Worm (Caenorhabditis elegans) whole organism, L1 larva: Measurements from ENCODE around the gene K07E3.9.
"Not testable (repeated sequence)": the region's sequence is repeated elsewhere in the genome, so short reads cannot be mapped to it uniquely, and the experiment has no call there.

ENCODE experiments used
- C16A3.4 ChIP-seq: fragments of 150-350 bp; optimal IDR thresholded peaks from 2 replicates; lab custom pipeline; 2014; ENCODE audit warnings: missing biosample characterization, missing genetic modification characterization
- aly-2 ChIP-seq: fragments of 150-350 bp; optimal IDR thresholded peaks from 2 replicates; lab custom pipeline; 2014; ENCODE audit warnings: missing biosample characterization, missing genetic modification characterization
- ama-1 ChIP-seq: fragments of 150-350 bp; optimal IDR thresholded peaks from 2 replicates; lab custom pipeline; 2014
- ceh-63 ChIP-seq: fragments of 200-800 bp; sonication (Bioruptor generic); optimal IDR thresholded peaks from 2 replicates; lab custom pipeline; 2018; ENCODE audit warnings: mild to moderate bottlenecking, missing genetic modification characterization, missing compliant biosample characterization
- ceh-82 ChIP-seq, 3 experiments: fragments of 150-350 bp in 1 of 3; sonication (generic microtip) in 2 of 3; optimal IDR thresholded peaks; 2 replicates each; lab custom pipeline; 2014 to 2017; ENCODE audit warnings: missing biosample characterization in 3 of 3, missing genetic modification characterization in 3 of 3
- ceh-90 ChIP-seq: sonication (generic microtip); optimal IDR thresholded peaks from 2 replicates; lab custom pipeline; 2016; ENCODE audit warnings: missing genetic modification characterization, missing compliant biosample characterization
- efl-1 ChIP-seq, 4 experiments: fragments of 150-350 bp; optimal IDR thresholded peaks in 3 of 4; peaks in 1 of 4; 1 replicate in 1 of 4; 2 replicates in 3 of 4; lab custom pipeline; 2014; ENCODE audit warnings: missing biosample characterization in 2 of 4, missing genetic modification characterization in 2 of 4, missing genetic modification reagents in 2 of 4
- elt-2 ChIP-seq: sonication (generic microtip); optimal IDR thresholded peaks from 2 replicates; lab custom pipeline; 2016; ENCODE audit warnings: missing genetic modification characterization, mild to moderate bottlenecking, inconsistent platforms, missing compliant biosample characterization, missing genetic modification reagents
- elt-3 ChIP-seq, 6 experiments: fragments of 150-350 bp in 1 of 6; sonication (generic microtip); optimal IDR thresholded peaks; 2 replicates each; lab custom pipeline; 2017 to 2018; ENCODE audit warnings: missing biosample characterization in 6 of 6, missing genetic modification characterization in 6 of 6, inconsistent platforms in 1 of 6
- fkh-4 ChIP-seq: sonication (generic microtip); optimal IDR thresholded peaks from 2 replicates; lab custom pipeline; 2016; ENCODE audit warnings: missing compliant biosample characterization, missing genetic modification characterization, borderline replicate concordance
- irx-1 ChIP-seq: sonication (generic microtip); optimal IDR thresholded peaks from 2 replicates; lab custom pipeline; 2016; ENCODE audit warnings: missing genetic modification characterization, missing compliant biosample characterization
- jun-1 ChIP-seq: fragments of 150-350 bp; optimal IDR thresholded peaks from 2 replicates; lab custom pipeline; 2014; ENCODE audit warnings: missing biosample characterization, missing genetic modification reagents, missing genetic modification characterization
- lin-13 ChIP-seq: fragments of 150-350 bp; optimal IDR thresholded peaks from 2 replicates; lab custom pipeline; 2014; ENCODE audit warnings: missing biosample characterization, missing genetic modification reagents, missing genetic modification characterization
- lin-14 ChIP-seq: fragments of 200-800 bp; sonication (Bioruptor generic); optimal IDR thresholded peaks from 2 replicates; lab custom pipeline; 2018; ENCODE audit warnings: mild to moderate bottlenecking, missing genetic modification characterization, moderate library complexity, missing compliant biosample characterization
- lin-35 ChIP-seq, 2 experiments: fragments of 150-350 bp; optimal IDR thresholded peaks; 2 replicates each; lab custom pipeline; 2014; ENCODE audit warnings: missing biosample characterization in 2 of 2, missing genetic modification characterization in 2 of 2, missing genetic modification reagents in 2 of 2
- lir-3 ChIP-seq: sonication (generic microtip); optimal IDR thresholded peaks from 2 replicates; lab custom pipeline; 2016; ENCODE audit warnings: mild to moderate bottlenecking, missing genetic modification characterization, moderate library complexity, missing compliant biosample characterization; ENCODE audit not compliant: poor library complexity
- lsy-2 ChIP-seq, 2 experiments: fragments of 150-350 bp; optimal IDR thresholded peaks; 2 replicates each; lab custom pipeline; 2014; ENCODE audit warnings: missing biosample characterization in 2 of 2, missing genetic modification characterization in 2 of 2
- mdl-1 ChIP-seq, 2 experiments: fragments of 150-350 bp; optimal IDR thresholded peaks; 2 replicates each; lab custom pipeline; 2014 to 2017; ENCODE audit warnings: missing biosample characterization in 2 of 2, missing genetic modification characterization in 2 of 2, inconsistent platforms in 1 of 2
- mep-1 ChIP-seq: fragments of 150-350 bp; optimal IDR thresholded peaks from 2 replicates; lab custom pipeline; 2014; ENCODE audit warnings: missing biosample characterization, missing genetic modification characterization
- nhr-47 ChIP-seq: sonication (generic microtip); optimal IDR thresholded peaks from 2 replicates; lab custom pipeline; 2016; ENCODE audit warnings: mild to moderate bottlenecking, missing genetic modification characterization, moderate library complexity, missing compliant biosample characterization
- nhr-71 ChIP-seq: sonication (generic microtip); optimal IDR thresholded peaks from 2 replicates; lab custom pipeline; 2016; ENCODE audit warnings: mild to moderate bottlenecking, missing genetic modification characterization, moderate library complexity, missing compliant biosample characterization
- nhr-76 ChIP-seq: sonication (generic microtip); optimal IDR thresholded peaks from 2 replicates; lab custom pipeline; 2017; ENCODE audit warnings: missing biosample characterization, missing genetic modification characterization
- nhr-77 ChIP-seq: fragments of 150-350 bp; optimal IDR thresholded peaks from 2 replicates; lab custom pipeline; 2014; ENCODE audit warnings: missing biosample characterization, missing genetic modification characterization
- nhr-84 ChIP-seq: sonication (generic microtip); optimal IDR thresholded peaks from 2 replicates; lab custom pipeline; 2017; ENCODE audit warnings: missing biosample characterization, missing genetic modification characterization
- nhr-85 ChIP-seq: sonication (generic microtip); peaks from one replicate; lab custom pipeline; 2016; ENCODE audit warnings: missing genetic modification characterization, inconsistent platforms, missing compliant biosample characterization
- nhr-90 ChIP-seq: sonication (generic microtip); optimal IDR thresholded peaks from 2 replicates; lab custom pipeline; 2016; ENCODE audit warnings: mild to moderate bottlenecking, missing genetic modification characterization, missing compliant biosample characterization; ENCODE audit not compliant: poor library complexity
- rnt-1 ChIP-seq: sonication (generic microtip); optimal IDR thresholded peaks from 2 replicates; lab custom pipeline; 2016; ENCODE audit warnings: mild to moderate bottlenecking, missing genetic modification characterization, moderate library complexity, missing compliant biosample characterization
- skn-1 ChIP-seq: fragments of 150-350 bp; optimal IDR thresholded peaks from 2 replicates; lab custom pipeline; 2014; ENCODE audit warnings: missing biosample characterization, missing genetic modification characterization
- snu-23 ChIP-seq: sonication (generic microtip); optimal IDR thresholded peaks from 2 replicates; lab custom pipeline; 2016; ENCODE audit warnings: missing genetic modification characterization, missing compliant biosample characterization
- swsn-7 ChIP-seq: sonication (generic microtip); optimal IDR thresholded peaks from 2 replicates; lab custom pipeline; 2016; ENCODE audit warnings: missing genetic modification characterization, missing compliant biosample characterization
- tbx-2 ChIP-seq: sonication (generic microtip); optimal IDR thresholded peaks from 2 replicates; lab custom pipeline; 2016; ENCODE audit warnings: missing genetic modification characterization, missing compliant biosample characterization
- unc-130 ChIP-seq: fragments of 150-350 bp; optimal IDR thresholded peaks from 2 replicates; lab custom pipeline; 2017; ENCODE audit warnings: missing biosample characterization, missing genetic modification characterization, inconsistent platforms
- unc-86 ChIP-seq: sonication (generic microtip); optimal IDR thresholded peaks from 2 replicates; lab custom pipeline; 2016; ENCODE audit warnings: missing genetic modification characterization, missing compliant biosample characterization
- vab-15 ChIP-seq: sonication (generic microtip); optimal IDR thresholded peaks from 2 replicates; lab custom pipeline; 2017; ENCODE audit warnings: missing genotype, mild to moderate bottlenecking, missing genetic modification characterization, missing compliant biosample characterization
- xbp-1 ChIP-seq: sonication (generic microtip); optimal IDR thresholded peaks from 2 replicates; lab custom pipeline; 2016; ENCODE audit warnings: missing genetic modification characterization, missing compliant biosample characterization
- zag-1 ChIP-seq: fragments of 150-350 bp; optimal IDR thresholded peaks from 2 replicates; lab custom pipeline; 2014; ENCODE audit warnings: missing biosample characterization, missing genetic modification characterization
- zip-4 ChIP-seq: fragments of 200-800 bp; sonication (Bioruptor generic); optimal IDR thresholded peaks from 2 replicates; lab custom pipeline; 2018; ENCODE audit warnings: mild to moderate bottlenecking, missing genetic modification characterization, moderate library complexity, missing compliant biosample characterization
- ztf-11 ChIP-seq, 2 experiments: sonication (generic microtip); optimal IDR thresholded peaks; 2 replicates each; lab custom pipeline; 2016 to 2017; ENCODE audit warnings: missing genetic modification characterization in 2 of 2, missing biosample characterization in 1 of 2, missing compliant biosample characterization in 1 of 2

The K07E3.9 gene

DNA sequence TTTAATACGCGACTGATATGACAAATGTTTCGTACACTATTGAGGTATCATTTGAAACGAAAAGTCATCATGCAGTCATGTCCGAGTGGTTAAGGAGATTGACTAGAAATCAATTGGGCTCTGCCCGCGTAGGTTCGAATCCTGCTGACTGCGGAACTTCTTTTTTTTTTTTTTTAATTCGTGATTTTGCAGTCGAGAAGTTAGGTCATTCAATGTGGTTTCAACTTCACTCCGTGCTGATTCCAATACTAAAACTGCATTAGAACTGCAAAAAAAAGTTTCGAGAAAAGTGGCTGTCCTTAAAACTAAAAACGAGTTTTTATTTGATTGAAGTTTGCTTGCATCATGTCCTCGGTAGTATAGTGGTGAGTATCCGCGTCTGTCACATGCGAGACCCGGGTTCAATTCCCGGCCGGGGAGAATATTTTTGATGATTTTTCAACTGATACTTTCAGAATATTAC is 46.4 kb downstream of the K07E3.9 start:
- TF ChIP-seq mdl-1 (tag; optimal IDR thresholded peaks at IDR 0.05; lab: Kevin White, UChicago) (peak in 1 of 2 experiments; percentile 4), snu-23 (GFP tag; lab: Kevin White, UChicago) (peak; percentile 47), nhr-71 (peak; percentile 25), swsn-7 (tag; lab: Kevin White, UChicago) (peak; percentile 12), lin-35 (GFP tag; optimal IDR thresholded peaks at IDR 0.05; lab: Kevin White, UChicago) (peak in 1 of 2 experiments; percentile 29), rnt-1 (tag; lab: Kevin White, UChicago) (peak; percentile 19), nhr-90 (peak; percentile 10), efl-1 (GFP tag; optimal IDR thresholded peaks at IDR 0.05 in 1 of 2; lab: Kevin White, UChicago) (peak in 1 of 2 experiments; percentile 54), nhr-47 (tag; lab: Kevin White, UChicago) (peak; percentile 29)
- TF ChIP-seq efl-1 (optimal IDR thresholded peaks at IDR 0.05; lab: Kevin White, UChicago): not testable (repeated sequence)
- TF ChIP-seq, all 84 proteins: peak for 9; not testable (repeated sequence) for 75

DNA sequence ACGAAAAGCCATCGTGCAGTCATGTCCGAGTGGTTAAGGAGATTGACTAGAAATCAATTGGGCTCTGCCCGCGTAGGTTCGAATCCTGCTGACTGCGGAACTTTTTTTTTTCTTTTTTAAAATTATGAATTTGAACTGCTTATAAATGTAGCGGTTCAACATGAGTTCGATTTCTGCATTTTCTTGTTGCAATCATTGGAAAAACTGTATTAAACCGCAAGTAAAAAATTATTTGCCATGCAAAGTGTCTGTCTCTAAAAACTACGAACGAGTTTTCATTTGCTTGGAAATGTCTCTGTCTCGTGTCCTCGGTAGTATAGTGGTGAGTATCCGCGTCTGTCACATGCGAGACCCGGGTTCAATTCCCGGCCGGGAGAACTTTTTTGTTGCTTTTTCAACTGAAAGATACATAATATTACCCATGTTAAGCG is 47.4 kb downstream of the K07E3.9 start:
- peak; percentile 43 for TF ChIP-seq C16A3.4 (tag; lab: Kevin White, UChicago)
- peak; percentile 8 for TF ChIP-seq mep-1 (tag; lab: Kevin White, UChicago)
- peak in 1 of 2 experiments; percentile 46 for TF ChIP-seq lsy-2 (tag; optimal IDR thresholded peaks at IDR 0.05; lab: Kevin White, UChicago)
- peak; percentile 59 for TF ChIP-seq snu-23 (GFP tag; lab: Kevin White, UChicago)
- peak; percentile 22 for TF ChIP-seq xbp-1 (tag; lab: Kevin White, UChicago)
- peak; percentile 6 to 48 for TF ChIP-seq lin-35 (GFP tag; optimal IDR thresholded peaks at IDR 0.05; lab: Kevin White, UChicago)
- TF ChIP-seq lin-13 (GFP tag; lab: Kevin White, UChicago): peak; percentile 7
- peak in 1 of 2 experiments; percentile 70 for TF ChIP-seq mdl-1 (tag; optimal IDR thresholded peaks at IDR 0.05; lab: Kevin White, UChicago)
- TF ChIP-seq irx-1: peak; percentile 2
- TF ChIP-seq nhr-77 (tag; lab: Kevin White, UChicago): peak; percentile 20
- TF ChIP-seq rnt-1 (tag; lab: Kevin White, UChicago): peak; percentile 48
- peak; percentile 2 for TF ChIP-seq lin-14 (GFP tag; lab: Kevin White, UChicago)
- TF ChIP-seq ceh-82 (tag; optimal IDR thresholded peaks at IDR 0.05; lab: Kevin White, UChicago): peak in 1 of 3 experiments; percentile 46
- peak in 1 of 2 experiments; percentile 18 for TF ChIP-seq efl-1 (optimal IDR thresholded peaks at IDR 0.05; lab: Kevin White, UChicago)
- peak in 1 of 2 experiments; percentile 65 for TF ChIP-seq efl-1 (GFP tag; optimal IDR thresholded peaks at IDR 0.05 in 1 of 2; lab: Kevin White, UChicago)
- TF ChIP-seq unc-130 (tag; lab: Kevin White, UChicago): peak; percentile 1
- TF ChIP-seq jun-1 (tag; lab: Kevin White, UChicago): peak; percentile 16
- TF ChIP-seq nhr-85: peak; percentile 68

DNA sequence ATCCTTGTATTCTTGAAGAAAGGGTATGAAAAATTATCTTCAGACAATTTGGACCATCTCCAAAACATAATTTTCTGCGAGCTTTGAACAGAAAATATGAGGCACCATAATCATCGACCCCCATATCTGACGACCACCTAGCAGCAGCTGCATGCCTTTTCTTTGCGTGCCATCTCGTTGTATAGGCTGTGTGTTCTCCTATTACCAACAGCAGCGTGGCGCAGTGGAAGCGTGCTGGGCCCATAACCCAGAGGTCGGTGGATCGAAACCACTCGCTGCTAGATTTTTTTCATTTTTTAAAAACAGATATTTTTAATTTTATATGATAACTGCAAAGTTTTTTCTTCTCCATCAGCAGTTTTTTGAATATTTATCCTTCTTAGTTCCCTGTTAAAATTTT is 47.9 kb downstream of the K07E3.9 start:
- TF ChIP-seq irx-1: no peak
- peak; percentile 3 for TF ChIP-seq snu-23 (GFP tag; lab: Kevin White, UChicago)
- TF ChIP-seq tbx-2 (tag; lab: Kevin White, UChicago): no peak
- TF ChIP-seq zip-4 (GFP tag; lab: Kevin White, UChicago): no peak
- TF ChIP-seq ceh-90 (tag; lab: Kevin White, UChicago): no peak
- TF ChIP-seq ztf-11 (tag; optimal IDR thresholded peaks at IDR 0.05; lab: Kevin White, UChicago): no peak
- no peak for TF ChIP-seq fkh-4 (tag; lab: Kevin White, UChicago)
- TF ChIP-seq skn-1 (tag; lab: Kevin White, UChicago): peak; percentile 35
- TF ChIP-seq elt-3 (tag; optimal IDR thresholded peaks at IDR 0.05; lab: Kevin White, UChicago): no peak
- peak; percentile 35 for TF ChIP-seq nhr-71
- TF ChIP-seq nhr-84 (tag; lab: Kevin White, UChicago): no peak
- peak; percentile 4 for TF ChIP-seq swsn-7 (tag; lab: Kevin White, UChicago)
- TF ChIP-seq elt-2 (tag; lab: Kevin White, UChicago): no peak
- peak; percentile 49 for TF ChIP-seq nhr-47 (tag; lab: Kevin White, UChicago)
- TF ChIP-seq lir-3 (tag; lab: Kevin White, UChicago): no peak
- TF ChIP-seq aly-2 (tag; lab: Kevin White, UChicago): no peak
- TF ChIP-seq ama-1 (lab: Kevin White, UChicago): no peak
- TF ChIP-seq rnt-1 (tag; lab: Kevin White, UChicago): peak; percentile 44
- TF ChIP-seq lin-35 (GFP tag; optimal IDR thresholded peaks at IDR 0.05; lab: Kevin White, UChicago): no peak
- peak in 1 of 2 experiments; percentile 4 for TF ChIP-seq mdl-1 (tag; optimal IDR thresholded peaks at IDR 0.05; lab: Kevin White, UChicago)
- peak in 2 of 3 experiments; percentile 28 to 35 for TF ChIP-seq ceh-82 (tag; optimal IDR thresholded peaks at IDR 0.05; lab: Kevin White, UChicago)
- peak; percentile 41 for TF ChIP-seq unc-86
- no peak for TF ChIP-seq zag-1
- no peak for TF ChIP-seq nhr-76 (tag; lab: Kevin White, UChicago)
- TF ChIP-seq vab-15: no peak
- no peak for TF ChIP-seq efl-1 (optimal IDR thresholded peaks at IDR 0.05; lab: Kevin White, UChicago)
- peak in 1 of 2 experiments; percentile 82 for TF ChIP-seq efl-1 (GFP tag; optimal IDR thresholded peaks at IDR 0.05 in 1 of 2; lab: Kevin White, UChicago)
- TF ChIP-seq ceh-63 (GFP tag; lab: Kevin White, UChicago): no peak
